Worm (Caenorhabditis elegans): ENCODE data around the gene msp-50.
A peak's percentile ranks its signal among the peaks of the same experiment; 100 is the strongest.

DNA sequence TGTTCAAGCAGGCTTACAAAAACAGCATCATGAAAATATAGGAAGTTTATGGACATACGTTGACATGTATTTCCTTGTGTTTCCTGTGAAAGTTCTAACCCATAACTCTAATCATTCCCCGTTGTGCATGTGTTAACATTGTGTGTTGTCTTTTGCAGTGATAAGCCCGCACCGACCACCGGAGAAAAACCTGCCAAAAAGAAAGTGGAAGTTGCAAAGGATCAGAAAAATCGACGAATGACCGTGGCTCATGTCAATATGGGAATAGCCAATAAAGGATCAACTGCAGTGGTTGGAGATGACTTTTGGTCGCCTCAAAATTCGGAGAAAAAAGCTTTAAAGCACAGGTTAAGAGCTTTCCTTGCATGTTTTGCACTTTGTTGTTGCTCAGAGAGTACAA is 5.7 kb downstream of the msp-50 start:
- TF ChIP-seq elt-2 (tag; optimal IDR thresholded peaks at IDR 0.05) (peak; percentile 6), hlh-30 (tag; optimal IDR thresholded peaks at IDR 0.05; ENCODE audit: insufficient read depth) (no peak), dmd-4 (tag; optimal IDR thresholded peaks at IDR 0.05; ENCODE audit: borderline replicate concordance) (no peak), C08G9.2 (tag; optimal IDR thresholded peaks at IDR 0.05) (no peak), pqm-1 (tag; optimal IDR thresholded peaks at IDR 0.05) (no peak)
